Fruit fly (Drosophila melanogaster) whole organism, pupa: ENCODE measurements around the gene CG17261.

ENCODE experiments used
- CG10348 ChIP-seq: fragments of 200-800 bp; sonication (Bioruptor generic); IDR thresholded peaks from 2 replicates; pipeline ENCODE4 v1.3.6; 2022; ENCODE audit warnings: missing biosample characterization, missing genetic modification characterization
- CG12605 ChIP-seq: fragments of 200-800 bp; sonication (Bioruptor generic); IDR thresholded peaks from 2 replicates; pipeline ENCODE4 v1.3.6; 2022; ENCODE audit warnings: missing biosample characterization, missing genetic modification characterization
- CG14655 ChIP-seq: fragments of 200-800 bp; sonication (Bioruptor generic); optimal IDR thresholded peaks from 3 replicates; lab custom pipeline; 2017; ENCODE audit warnings: mild to moderate bottlenecking, missing biosample characterization, missing genetic modification reagents, missing genetic modification characterization
- CG15710 ChIP-seq: fragments of 200-800 bp; sonication (Bioruptor generic); optimal IDR thresholded peaks from 2 replicates; lab custom pipeline; 2018; ENCODE audit warnings: missing biosample characterization, mild to moderate bottlenecking, missing genetic modification characterization, moderate library complexity
- CG8159 ChIP-seq: fragments of 200-800 bp; sonication (Bioruptor generic); optimal IDR thresholded peaks from 3 replicates; lab custom pipeline; 2018; ENCODE audit warnings: missing biosample characterization, mild to moderate bottlenecking, missing genetic modification characterization, moderate library complexity
- CG8301 ChIP-seq: fragments of 200-800 bp; sonication (Bioruptor generic); optimal IDR thresholded peaks from 2 replicates; lab custom pipeline; 2018; ENCODE audit warnings: missing biosample characterization, mild to moderate bottlenecking, missing genetic modification characterization
- CG9948 ChIP-seq: fragments of 200-800 bp; sonication (Bioruptor generic); optimal IDR thresholded peaks from 2 replicates; lab custom pipeline; 2018; ENCODE audit warnings: missing biosample characterization, mild to moderate bottlenecking, missing genetic modification characterization, moderate library complexity
- Pif1B ChIP-seq: fragments of 200-800 bp; sonication (Bioruptor generic); optimal IDR thresholded peaks from 3 replicates; lab custom pipeline; 2016; ENCODE audit warnings: missing biosample characterization, missing genetic modification characterization
- Snoo ChIP-seq: fragments of 200-800 bp; sonication (Bioruptor generic); optimal IDR thresholded peaks from 3 replicates; lab custom pipeline; 2017; ENCODE audit warnings: missing biosample characterization, mild to moderate bottlenecking, missing genetic modification characterization, inconsistent platforms

- TF ChIP-seq CG14655 (GFP tag; lab: Kevin White, UChicago) (no peak), CG9948 (no peak), Snoo (no peak), CG12605 (no peak), CG10348 (no peak), CG15710 (tag; lab: Kevin White, UChicago) (no peak), CG8159 (tag; lab: Kevin White, UChicago) (no peak), Pif1B (no peak), CG8301 (tag; lab: Kevin White, UChicago) (no peak)
Observed at dm6 chr2L:2993236-2993635, 49.1 kb upstream of the CG17261 start.
